Worm (Caenorhabditis elegans) whole organism, late embryonic: ENCODE results near the gene F26F4.12.

Experiments used
- C08G9.2 ChIP-seq: sonication (generic microtip); optimal IDR thresholded peaks from 2 replicates; lab custom pipeline; 2016; ENCODE audit warnings: mild to moderate bottlenecking, missing genetic modification characterization, moderate library complexity, missing compliant biosample characterization
- T23F11.4 ChIP-seq: fragments of 200-800 bp; sonication (Bioruptor generic); optimal IDR thresholded peaks from 2 replicates; lab custom pipeline; 2018; ENCODE audit warnings: mild to moderate bottlenecking, missing genetic modification characterization, missing compliant biosample characterization
- ama-1 ChIP-seq: fragments of 150-350 bp; optimal IDR thresholded peaks from 2 replicates; lab custom pipeline; 2014
- fax-1 ChIP-seq: sonication (generic microtip); optimal IDR thresholded peaks from 2 replicates; lab custom pipeline; 2016; ENCODE audit warnings: missing genotype, missing genetic modification characterization, missing compliant biosample characterization
- hlh-13 ChIP-seq: fragments of 200-800 bp; sonication (Bioruptor generic); optimal IDR thresholded peaks from 2 replicates; lab custom pipeline; 2018; ENCODE audit warnings: mild to moderate bottlenecking, missing genetic modification characterization, missing compliant biosample characterization
- nhr-232 ChIP-seq: sonication (generic microtip); optimal IDR thresholded peaks from 2 replicates; lab custom pipeline; 2016; ENCODE audit warnings: missing genetic modification characterization, missing compliant biosample characterization
- npax-4 ChIP-seq: sonication (generic microtip); optimal IDR thresholded peaks from 2 replicates; lab custom pipeline; 2016; ENCODE audit warnings: missing genetic modification characterization, missing compliant biosample characterization
- odd-2 ChIP-seq: sonication (generic microtip); optimal IDR thresholded peaks from 2 replicates; lab custom pipeline; 2017; ENCODE audit warnings: antibody characterized with exemption, mild to moderate bottlenecking, missing genetic modification characterization, missing compliant biosample characterization
- pat-9 ChIP-seq: fragments of 200-800 bp; sonication (Bioruptor generic); optimal IDR thresholded peaks from 2 replicates; lab custom pipeline; 2018; ENCODE audit warnings: mild to moderate bottlenecking, missing genetic modification characterization, moderate library complexity, missing compliant biosample characterization
- pha-2 ChIP-seq: sonication (generic microtip); optimal IDR thresholded peaks from 2 replicates; lab custom pipeline; 2017; ENCODE audit warnings: mild to moderate bottlenecking, missing genetic modification characterization, missing compliant biosample characterization
- pha-4 ChIP-seq: fragments of 150-350 bp; optimal IDR thresholded peaks from 2 replicates; lab custom pipeline; 2018; ENCODE audit warnings: missing biosample characterization, missing genetic modification reagents, missing genetic modification characterization
- sox-2 ChIP-seq: fragments of 200-800 bp; sonication (Bioruptor generic); IDR thresholded peaks from 2 replicates; pipeline ENCODE4 v1.3.6; 2022; ENCODE audit warnings: missing genetic modification reagents, missing genetic modification characterization, missing compliant biosample characterization
- sox-4 ChIP-seq: sonication (generic microtip); optimal IDR thresholded peaks from 2 replicates; lab custom pipeline; 2017; ENCODE audit warnings: mild to moderate bottlenecking, missing genetic modification characterization, inconsistent platforms, missing compliant biosample characterization
- tbx-2 ChIP-seq: sonication (generic microtip); optimal IDR thresholded peaks from 2 replicates; lab custom pipeline; 2016; ENCODE audit warnings: missing genetic modification characterization, missing compliant biosample characterization

DNA sequence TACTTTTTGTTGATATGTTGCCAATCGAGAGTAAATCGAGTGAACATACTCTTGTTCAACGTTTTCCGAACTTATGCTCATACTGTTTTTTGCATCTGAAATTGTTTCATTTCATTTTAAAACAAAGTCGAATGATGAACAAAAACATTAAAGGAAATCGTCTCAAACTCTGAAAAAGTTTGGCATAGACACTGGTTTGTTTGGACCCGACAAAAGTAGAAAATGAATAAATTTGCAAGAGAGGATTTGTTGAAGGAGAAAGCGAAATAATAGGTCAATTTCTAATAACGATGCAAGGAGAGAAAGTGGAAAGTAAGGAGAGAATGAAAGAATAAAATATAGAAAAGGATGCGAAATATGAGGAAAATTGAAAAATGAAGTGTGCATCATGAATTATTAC, 35.2 kb downstream of the F26F4.12 start, which contains the start of gene C35D10.12:
- TF ChIP-seq ama-1 = no peak
- TF ChIP-seq npax-4 (tag; lab: Kevin White, UChicago) = no peak
- TF ChIP-seq fax-1 (tag; lab: Kevin White, UChicago) = no peak
- no peak for TF ChIP-seq odd-2
- no peak for TF ChIP-seq pha-4
- TF ChIP-seq T23F11.4 (GFP tag; lab: Kevin White, UChicago) = no peak
- TF ChIP-seq sox-4 = no peak
- no peak for TF ChIP-seq pha-2 (tag; lab: Kevin White, UChicago)
- TF ChIP-seq sox-2 (GFP tag; lab: Robert Waterston, UW) = no peak
- TF ChIP-seq tbx-2 (tag; lab: Kevin White, UChicago) = no peak
- TF ChIP-seq C08G9.2 = no peak
- TF ChIP-seq pat-9 (tag; lab: Kevin White, UChicago) = no peak
- no peak for TF ChIP-seq hlh-13 (GFP tag; lab: Kevin White, UChicago)
- no peak for TF ChIP-seq nhr-232 (tag; lab: Kevin White, UChicago)
